Worm (Caenorhabditis elegans) whole organism, L3 larva: ENCODE data around the gene clec-43.
"Not testable (repeated sequence)": the region's sequence is repeated elsewhere in the genome, so short reads cannot be mapped to it uniquely, and the experiment has no call there.

Source experiments
- R02D3.7 ChIP-seq: fragments of 150-350 bp; optimal IDR thresholded peaks from 2 replicates; lab custom pipeline; 2014; ENCODE audit warnings: missing biosample characterization, missing genetic modification characterization
- ZK546.5 ChIP-seq: sonication (generic microtip); optimal IDR thresholded peaks from 2 replicates; lab custom pipeline; 2017; ENCODE audit warnings: missing biosample characterization, missing genetic modification characterization
- ama-1 ChIP-seq: fragments of 150-350 bp; optimal IDR thresholded peaks from 2 replicates; lab custom pipeline; 2018
- ceh-16 ChIP-seq: sonication (generic microtip); optimal IDR thresholded peaks from 2 replicates; lab custom pipeline; 2017; ENCODE audit warnings: missing biosample characterization, missing genetic modification characterization
- ceh-82 ChIP-seq: fragments of 150-350 bp; optimal IDR thresholded peaks from 2 replicates; lab custom pipeline; 2014; ENCODE audit warnings: missing biosample characterization, missing genetic modification characterization
- ceh-9 ChIP-seq: sonication (generic microtip); optimal IDR thresholded peaks from 2 replicates; lab custom pipeline; 2018; ENCODE audit warnings: missing biosample characterization, missing genetic modification characterization
- egl-5 ChIP-seq: fragments of 150-350 bp; optimal IDR thresholded peaks from 2 replicates; lab custom pipeline; 2017; ENCODE audit warnings: missing biosample characterization, missing genetic modification reagents, missing genetic modification characterization, inconsistent platforms
- elt-1 ChIP-seq: fragments of 150-350 bp; optimal IDR thresholded peaks from 2 replicates; lab custom pipeline; 2014; ENCODE audit warnings: missing biosample characterization, missing genetic modification characterization
- elt-2 ChIP-seq: sonication (generic microtip); optimal IDR thresholded peaks from 2 replicates; lab custom pipeline; 2016; ENCODE audit warnings: missing genetic modification reagents, mild to moderate bottlenecking, missing genetic modification characterization, missing compliant biosample characterization
- elt-3 ChIP-seq, 3 experiments: fragments of 150-350 bp in 1 of 3; sonication (generic microtip) in 2 of 3; optimal IDR thresholded peaks; 2 replicates in 2 of 3; 4 replicates in 1 of 3; lab custom pipeline; 2014 to 2017; ENCODE audit warnings: missing biosample characterization in 3 of 3, missing genetic modification characterization in 3 of 3
- eor-1 ChIP-seq, 2 experiments: fragments of 150-350 bp; optimal IDR thresholded peaks; 2 replicates each; lab custom pipeline; 2014 to 2018; ENCODE audit warnings: missing biosample characterization in 2 of 2, missing genetic modification characterization in 2 of 2
- fkh-10 ChIP-seq: sonication (generic microtip); optimal IDR thresholded peaks from 2 replicates; lab custom pipeline; 2017; ENCODE audit warnings: missing biosample characterization, missing genetic modification reagents, missing genetic modification characterization
- fkh-2 ChIP-seq: fragments of 150-350 bp; optimal IDR thresholded peaks from 2 replicates; lab custom pipeline; 2014; ENCODE audit warnings: missing biosample characterization, missing genetic modification reagents, missing genetic modification characterization
- fos-1 ChIP-seq: fragments of 150-350 bp; optimal IDR thresholded peaks from 2 replicates; lab custom pipeline; 2014; ENCODE audit warnings: missing biosample characterization, missing genetic modification characterization
- jun-1 ChIP-seq: fragments of 150-350 bp; optimal IDR thresholded peaks from 2 replicates; lab custom pipeline; 2014; ENCODE audit warnings: missing biosample characterization, missing genetic modification reagents, missing genetic modification characterization
- lin-15B ChIP-seq: fragments of 150-350 bp; optimal IDR thresholded peaks from 2 replicates; lab custom pipeline; 2014; ENCODE audit warnings: missing biosample characterization, missing genetic modification characterization
- lin-39 ChIP-seq: fragments of 150-350 bp; optimal IDR thresholded peaks from 2 replicates; lab custom pipeline; 2018; ENCODE audit warnings: missing biosample characterization, missing genetic modification reagents, missing genetic modification characterization
- lsy-12 ChIP-seq: sonication (generic microtip); optimal IDR thresholded peaks from 2 replicates; lab custom pipeline; 2016; ENCODE audit warnings: mild to moderate bottlenecking, missing genetic modification characterization, missing compliant biosample characterization
- mdl-1 ChIP-seq: fragments of 150-350 bp; optimal IDR thresholded peaks from 2 replicates; lab custom pipeline; 2014; ENCODE audit warnings: missing biosample characterization, missing genetic modification characterization
- mml-1 ChIP-seq: fragments of 150-350 bp; sonication (generic microtip); optimal IDR thresholded peaks from 3 replicates; lab custom pipeline; 2014; ENCODE audit warnings: missing biosample characterization, missing genetic modification characterization
- nfya-1 ChIP-seq: sonication (generic microtip); optimal IDR thresholded peaks from 2 replicates; lab custom pipeline; 2017; ENCODE audit warnings: missing genetic modification characterization, mild to moderate bottlenecking, missing compliant biosample characterization, antibody characterized with exemption, moderate library complexity; ENCODE audit not compliant: insufficient read depth
- nhr-12 ChIP-seq: fragments of 150-350 bp; optimal IDR thresholded peaks from 2 replicates; lab custom pipeline; 2014; ENCODE audit warnings: missing biosample characterization, missing genetic modification characterization
- nhr-23 ChIP-seq: fragments of 150-350 bp; optimal IDR thresholded peaks from 2 replicates; lab custom pipeline; 2014; ENCODE audit warnings: missing biosample characterization, missing genetic modification reagents, missing genetic modification characterization
- nhr-237 ChIP-seq: fragments of 150-350 bp; optimal IDR thresholded peaks from 2 replicates; lab custom pipeline; 2014; ENCODE audit warnings: missing biosample characterization, missing genetic modification characterization
- nhr-28 ChIP-seq: fragments of 150-350 bp; optimal IDR thresholded peaks from 2 replicates; lab custom pipeline; 2014; ENCODE audit warnings: missing biosample characterization, missing genetic modification characterization
- nhr-43 ChIP-seq: sonication (generic microtip); optimal IDR thresholded peaks from 2 replicates; lab custom pipeline; 2016; ENCODE audit warnings: mild to moderate bottlenecking, missing genetic modification characterization, missing compliant biosample characterization; ENCODE audit not compliant: poor library complexity, severe bottlenecking
- nhr-67 ChIP-seq: fragments of 150-350 bp; optimal IDR thresholded peaks from 2 replicates; lab custom pipeline; 2014; ENCODE audit warnings: missing biosample characterization, missing genetic modification characterization
- nhr-76 ChIP-seq: fragments of 150-350 bp; sonication (generic microtip); optimal IDR thresholded peaks from 5 replicates; lab custom pipeline; 2014; ENCODE audit warnings: missing biosample characterization, missing genetic modification characterization
- nhr-77 ChIP-seq: fragments of 150-350 bp; optimal IDR thresholded peaks from 2 replicates; lab custom pipeline; 2014; ENCODE audit warnings: missing biosample characterization, missing genetic modification characterization
- pha-4 ChIP-seq: fragments of 150-350 bp; optimal IDR thresholded peaks from 2 replicates; lab custom pipeline; 2014; ENCODE audit warnings: missing biosample characterization, missing genetic modification reagents, missing genetic modification characterization
- pqm-1 ChIP-seq: fragments of 150-350 bp; optimal IDR thresholded peaks from 2 replicates; lab custom pipeline; 2017; ENCODE audit warnings: missing biosample characterization, missing genetic modification characterization, inconsistent platforms
- sea-2 ChIP-seq: fragments of 150-350 bp; sonication (generic microtip); optimal IDR thresholded peaks from 4 replicates; lab custom pipeline; 2014; ENCODE audit warnings: missing biosample characterization, missing genetic modification reagents, missing genetic modification characterization
- skn-1 ChIP-seq: fragments of 150-350 bp; optimal IDR thresholded peaks from 2 replicates; lab custom pipeline; 2014; ENCODE audit warnings: missing biosample characterization, missing genetic modification characterization
- tbx-2 ChIP-seq: sonication (generic microtip); optimal IDR thresholded peaks from 2 replicates; lab custom pipeline; 2016; ENCODE audit warnings: mild to moderate bottlenecking, missing genetic modification characterization, missing compliant biosample characterization
- unc-62 ChIP-seq: fragments of 150-350 bp; sonication (generic microtip); optimal IDR thresholded peaks from 4 replicates; lab custom pipeline; 2014; ENCODE audit warnings: missing biosample characterization, missing genetic modification reagents, missing genetic modification characterization
- zag-1 ChIP-seq: fragments of 150-350 bp; optimal IDR thresholded peaks from 2 replicates; lab custom pipeline; 2014; ENCODE audit warnings: missing biosample characterization, missing genetic modification characterization
- ztf-11 ChIP-seq: fragments of 150-350 bp; optimal IDR thresholded peaks from 2 replicates; lab custom pipeline; 2014; ENCODE audit warnings: missing biosample characterization, missing genetic modification characterization

The clec-43 gene

DNA sequence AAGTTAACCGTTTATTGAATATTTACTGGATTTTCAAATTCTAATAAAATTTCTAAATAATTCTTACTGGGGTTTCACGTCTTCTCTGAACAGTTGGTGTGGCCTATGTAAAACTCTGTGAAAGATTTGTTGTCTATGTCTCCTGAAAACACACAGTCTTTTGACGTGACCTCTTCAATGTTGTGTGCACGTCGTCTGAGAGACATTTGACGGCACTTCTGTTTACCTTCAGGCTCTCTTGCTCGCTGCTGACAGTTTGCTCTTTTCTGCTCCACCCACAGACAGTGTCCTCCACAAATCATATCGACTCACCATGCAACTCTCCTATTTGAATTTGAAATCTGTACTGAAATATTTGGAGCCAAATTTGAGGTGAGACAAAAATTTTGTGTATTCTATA lies 13.0 kb upstream of the clec-43 start, which contains the start of gene fbxc-34:
Gene fbxc-34 (plus strand): TSS at position 301 of the 400 bp plus-strand sequence.
- TF ChIP-seq pqm-1; ZK546.5 (tag; lab: Kevin White, UChicago); lin-39 (tag; lab: Kevin White, UChicago): not testable (repeated sequence)
- TF ChIP-seq, all 47 proteins: peak for 0; not testable (repeated sequence) for 47

DNA sequence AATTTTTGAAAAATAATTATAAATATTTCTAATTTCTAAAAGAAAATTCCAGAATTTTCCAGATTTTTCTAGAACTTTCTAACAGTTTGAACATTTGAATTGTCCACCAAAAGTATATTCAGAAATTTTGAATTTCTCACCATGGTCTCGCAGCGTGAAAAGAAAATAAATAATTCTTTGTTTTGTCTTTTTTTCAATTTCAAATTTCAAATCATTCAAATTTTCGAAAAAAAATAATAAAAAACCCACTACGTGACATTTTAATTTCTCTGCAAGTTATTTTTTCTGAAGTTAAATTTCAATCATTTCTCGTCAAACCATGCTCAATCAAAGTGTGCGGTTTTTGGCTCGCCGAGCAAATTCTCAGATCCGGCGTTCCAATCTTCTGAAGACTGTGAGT lies 11.1 kb upstream of the clec-43 start, which contains the start of gene acs-15:
Gene acs-15 (plus strand): TSS at position 301 of the 400 bp plus-strand sequence.
- TF ChIP-seq skn-1, result no peak
- TF ChIP-seq ZK546.5 (tag; lab: Kevin White, UChicago), result no peak
- TF ChIP-seq nhr-28 (tag; lab: Kevin White, UChicago), result no peak
- no peak for TF ChIP-seq eor-1 (tag; optimal IDR thresholded peaks at IDR 0.05; lab: Kevin White, UChicago)
- TF ChIP-seq ama-1, result no peak
- no peak for TF ChIP-seq elt-1 (tag; lab: Kevin White, UChicago)
- no peak for TF ChIP-seq lsy-12
- TF ChIP-seq zag-1 (tag; lab: Kevin White, UChicago), result no peak
- TF ChIP-seq fkh-10 (GFP tag; lab: Kevin White, UChicago), result no peak
- no peak for TF ChIP-seq ceh-9 (tag; lab: Kevin White, UChicago)
- TF ChIP-seq ceh-82, result no peak
- TF ChIP-seq mml-1 (tag; lab: Kevin White, UChicago), result no peak
- no peak for TF ChIP-seq ztf-11 (tag; lab: Kevin White, UChicago)
- no peak for TF ChIP-seq unc-62 (GFP tag; lab: Kevin White, UChicago)

DNA sequence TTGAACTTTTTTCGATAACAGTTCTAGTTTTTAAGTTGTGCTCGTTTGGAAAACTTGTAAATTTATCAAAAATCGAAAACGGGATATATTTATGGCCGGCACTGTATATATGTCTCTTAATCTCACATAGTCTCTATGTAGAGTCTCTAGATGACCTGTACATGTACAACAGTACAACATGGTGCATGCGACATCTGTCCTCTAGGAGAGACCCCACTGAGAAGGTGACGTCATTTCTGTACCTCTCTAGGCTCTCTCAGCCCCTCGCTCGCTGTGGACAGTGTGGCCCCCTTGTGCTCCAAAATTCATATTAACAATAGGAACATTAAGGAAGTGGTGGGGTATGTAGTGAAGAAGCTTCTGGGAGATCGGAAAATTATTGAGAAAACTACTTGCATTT lies 6.6 kb upstream of the clec-43 start:
- no peak for TF ChIP-seq elt-1 (tag; lab: Kevin White, UChicago)
- no peak for TF ChIP-seq pha-4 (tag; lab: Kevin White, UChicago)
- no peak for TF ChIP-seq fkh-10 (GFP tag; lab: Kevin White, UChicago)
- TF ChIP-seq egl-5 (tag; lab: Kevin White, UChicago), result no peak
- TF ChIP-seq ama-1, result no peak
- no peak for TF ChIP-seq eor-1 (tag; optimal IDR thresholded peaks at IDR 0.05; lab: Kevin White, UChicago)
- TF ChIP-seq mml-1 (tag; lab: Kevin White, UChicago), result no peak
- TF ChIP-seq nhr-237, result no peak

DNA sequence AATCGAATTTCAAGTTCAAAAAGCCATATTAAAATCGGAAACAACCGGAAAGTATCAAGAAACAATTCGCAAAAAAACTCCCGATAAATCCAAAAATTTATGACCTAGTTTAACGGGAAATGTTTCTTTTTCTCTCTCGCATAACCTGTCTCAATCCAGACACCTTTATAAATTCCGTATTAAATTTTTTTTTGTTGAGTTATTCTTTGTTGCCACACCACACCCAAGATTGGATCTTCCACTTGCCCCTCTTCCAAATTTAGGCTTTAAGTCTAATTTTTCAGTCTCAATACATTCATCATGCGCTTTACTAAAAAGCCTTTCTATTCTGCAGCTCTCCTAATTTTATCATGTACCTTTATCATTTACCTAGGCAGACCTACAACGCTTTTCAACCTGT lies 5.3 kb upstream of the clec-43 start, which contains the start of gene R07C3.3:
Gene R07C3.3 (plus strand): TSS at position 301 of the 400 bp plus-strand sequence.
- no peak for TF ChIP-seq nhr-23 (tag; lab: Kevin White, UChicago)
- TF ChIP-seq jun-1 (tag; lab: Kevin White, UChicago), result no peak
- TF ChIP-seq lsy-12, result no peak
- TF ChIP-seq fos-1 (tag; lab: Kevin White, UChicago), result no peak
- no peak for TF ChIP-seq pha-4 (tag; lab: Kevin White, UChicago)
- TF ChIP-seq nfya-1 (tag; lab: Kevin White, UChicago), result no peak
- TF ChIP-seq nhr-76, result no peak
- TF ChIP-seq nhr-28 (tag; lab: Kevin White, UChicago), result no peak
- no peak for TF ChIP-seq nhr-43
- no peak for TF ChIP-seq mdl-1 (tag; lab: Kevin White, UChicago)
- no peak for TF ChIP-seq unc-62 (GFP tag; lab: Kevin White, UChicago)
- TF ChIP-seq nhr-77 (tag; lab: Kevin White, UChicago), result no peak
- TF ChIP-seq elt-2, result no peak
- no peak for TF ChIP-seq lin-39 (tag; lab: Kevin White, UChicago)
- TF ChIP-seq R02D3.7 (tag; lab: Kevin White, UChicago), result no peak
- no peak for TF ChIP-seq nhr-67

DNA sequence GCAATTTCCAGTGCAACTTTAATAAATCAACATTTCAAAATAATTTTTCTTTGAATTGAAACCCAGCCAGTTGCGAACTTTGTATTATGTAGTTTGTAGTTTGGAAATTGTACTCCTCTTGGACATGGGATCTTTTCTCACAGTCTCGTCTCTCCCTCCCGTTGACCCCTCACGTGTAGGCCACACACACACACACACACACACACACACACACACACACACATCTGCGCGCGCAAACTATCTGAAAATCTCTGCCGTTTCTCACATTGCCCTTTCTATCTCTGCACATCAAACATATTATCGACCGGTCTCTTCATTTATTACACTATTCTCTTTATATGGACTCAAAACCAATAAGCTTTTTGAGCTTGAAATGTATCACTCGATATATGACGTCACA lies 3.1 kb upstream of the clec-43 start, which contains the start of gene fbxc-36:
Gene fbxc-36 (plus strand): TSS at position 205 of the 400 bp plus-strand sequence.
- TF ChIP-seq nhr-23 (tag; lab: Kevin White, UChicago), result no peak
- TF ChIP-seq elt-2, result no peak
- TF ChIP-seq skn-1, result no peak
- no peak for TF ChIP-seq jun-1 (tag; lab: Kevin White, UChicago)
- TF ChIP-seq nhr-77 (tag; lab: Kevin White, UChicago), result no peak

DNA sequence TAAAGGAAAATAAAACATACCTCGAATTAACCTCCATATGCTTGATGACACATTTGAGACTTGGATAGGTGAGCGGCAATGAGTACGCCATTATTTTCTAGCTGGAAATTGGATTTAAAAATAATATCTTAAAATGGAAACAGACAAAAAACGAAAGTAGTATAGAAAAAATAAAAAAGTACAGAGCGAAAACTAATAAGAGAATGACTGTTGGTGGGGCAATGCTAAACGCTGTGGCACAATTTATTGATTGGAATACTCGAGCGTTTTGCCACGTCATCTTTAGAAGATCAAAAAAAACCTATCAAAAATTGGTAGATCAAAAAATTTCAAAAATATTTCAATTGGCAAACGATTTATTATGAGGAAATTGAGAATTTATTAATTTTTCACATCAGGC lies 4.2 kb downstream of the clec-43 start, which contains the start of gene fbxc-32:
Gene fbxc-32 (minus strand): TSS at position 101 of the 400 bp plus-strand sequence.
- no peak for TF ChIP-seq nhr-67
- no peak for TF ChIP-seq nhr-12 (tag; lab: Kevin White, UChicago)
- TF ChIP-seq ceh-16 (tag; lab: Kevin White, UChicago), result no peak
- TF ChIP-seq tbx-2, result no peak
- no peak for TF ChIP-seq elt-1 (tag; lab: Kevin White, UChicago)
- TF ChIP-seq egl-5 (tag; lab: Kevin White, UChicago), result no peak
- TF ChIP-seq ceh-82, result no peak
- no peak for TF ChIP-seq fkh-2 (tag; lab: Kevin White, UChicago)
- TF ChIP-seq elt-3 (tag; optimal IDR thresholded peaks at IDR 0.05; lab: Kevin White, UChicago), result no peak
- no peak for TF ChIP-seq lin-15B (tag; lab: Kevin White, UChicago)
- no peak for TF ChIP-seq nhr-23 (tag; lab: Kevin White, UChicago)
- TF ChIP-seq nhr-77 (tag; lab: Kevin White, UChicago), result no peak
- TF ChIP-seq nhr-43, result no peak
- TF ChIP-seq elt-2, result no peak
- no peak for TF ChIP-seq skn-1
- no peak for TF ChIP-seq sea-2 (GFP tag; lab: Kevin White, UChicago)
- TF ChIP-seq, all 47 proteins: peak for 0
